Worm (Caenorhabditis elegans) whole organism, L4/young adult: ENCODE data around the gene F11C1.7.

ENCODE experiments used
- W03F9.2 ChIP-seq: fragments of 150-350 bp; optimal IDR thresholded peaks from 2 replicates; lab custom pipeline; 2014; ENCODE audit warnings: missing biosample characterization, missing genetic modification characterization
- dao-5 ChIP-seq: sonication (generic microtip); optimal IDR thresholded peaks from 2 replicates; lab custom pipeline; 2016; ENCODE audit warnings: missing genotype, missing genetic modification characterization, moderate library complexity, missing compliant biosample characterization
- him-1 ChIP-seq: sonication (generic microtip); optimal IDR thresholded peaks from 2 replicates; lab custom pipeline; 2016; ENCODE audit warnings: missing genotype, missing genetic modification reagents, missing genetic modification characterization, missing compliant biosample characterization

ce11 chrX:12944661-12945060, 44.5 kb upstream of the F11C1.7 start:
- TF ChIP-seq dao-5 (tag; lab: Kevin White, UChicago): no peak
- TF ChIP-seq W03F9.2 (tag; lab: Kevin White, UChicago): no peak
- TF ChIP-seq him-1 (tag; lab: Kevin White, UChicago): no peak
